Fruit fly (Drosophila melanogaster) whole organism, pupa: Measurements from ENCODE around the gene CG7173.

ENCODE experiments used
- CG10348 ChIP-seq: fragments of 200-800 bp; sonication (Bioruptor generic); IDR thresholded peaks from 2 replicates; pipeline ENCODE4 v1.3.6; 2022; ENCODE audit warnings: missing biosample characterization, missing genetic modification characterization
- CG12605 ChIP-seq: fragments of 200-800 bp; sonication (Bioruptor generic); IDR thresholded peaks from 2 replicates; pipeline ENCODE4 v1.3.6; 2022; ENCODE audit warnings: missing biosample characterization, missing genetic modification characterization
- CG13204 ChIP-seq: fragments of 200-800 bp; sonication (Bioruptor generic); optimal IDR thresholded peaks from 2 replicates; lab custom pipeline; 2018; ENCODE audit warnings: missing biosample characterization, mild to moderate bottlenecking, missing genetic modification characterization, moderate library complexity
- CG14655 ChIP-seq: fragments of 200-800 bp; sonication (Bioruptor generic); optimal IDR thresholded peaks from 3 replicates; lab custom pipeline; 2017; ENCODE audit warnings: mild to moderate bottlenecking, missing biosample characterization, missing genetic modification reagents, missing genetic modification characterization
- CG15710 ChIP-seq: fragments of 200-800 bp; sonication (Bioruptor generic); optimal IDR thresholded peaks from 2 replicates; lab custom pipeline; 2018; ENCODE audit warnings: missing biosample characterization, mild to moderate bottlenecking, missing genetic modification characterization, moderate library complexity
- CG17806 ChIP-seq: fragments of 200-800 bp; sonication (Bioruptor generic); optimal IDR thresholded peaks from 2 replicates; lab custom pipeline; 2018; ENCODE audit warnings: missing biosample characterization, mild to moderate bottlenecking, missing genetic modification characterization, moderate library complexity
- CG32121 ChIP-seq: fragments of 200-800 bp; sonication (Bioruptor generic); IDR thresholded peaks from 2 replicates; pipeline ENCODE4 v1.3.6; 2022; ENCODE audit warnings: missing biosample characterization, missing genetic modification characterization
- CG34367 ChIP-seq: fragments of 200-800 bp; sonication (Bioruptor generic); optimal IDR thresholded peaks from 2 replicates; lab custom pipeline; 2018; ENCODE audit warnings: missing biosample characterization, mild to moderate bottlenecking, missing genetic modification characterization
- CG4496 ChIP-seq: fragments of 200-800 bp; sonication (Bioruptor generic); IDR thresholded peaks from 3 replicates; pipeline ENCODE4 v1.3.6; 2022; ENCODE audit warnings: missing biosample characterization, missing genetic modification characterization
- CG8159 ChIP-seq: fragments of 200-800 bp; sonication (Bioruptor generic); optimal IDR thresholded peaks from 3 replicates; lab custom pipeline; 2018; ENCODE audit warnings: missing biosample characterization, mild to moderate bottlenecking, missing genetic modification characterization, moderate library complexity
- CG8301 ChIP-seq: fragments of 200-800 bp; sonication (Bioruptor generic); optimal IDR thresholded peaks from 2 replicates; lab custom pipeline; 2018; ENCODE audit warnings: missing biosample characterization, mild to moderate bottlenecking, missing genetic modification characterization
- CG9948 ChIP-seq: fragments of 200-800 bp; sonication (Bioruptor generic); optimal IDR thresholded peaks from 2 replicates; lab custom pipeline; 2018; ENCODE audit warnings: missing biosample characterization, mild to moderate bottlenecking, missing genetic modification characterization, moderate library complexity
- D1 ChIP-seq: fragments of 200-800 bp; sonication (Bioruptor generic); optimal IDR thresholded peaks from 2 replicates; lab custom pipeline; 2018; ENCODE audit warnings: missing biosample characterization, mild to moderate bottlenecking, missing genetic modification characterization, moderate library complexity
- EcR ChIP-seq: fragments of 200-800 bp; sonication (Bioruptor generic); optimal IDR thresholded peaks from 3 replicates; lab custom pipeline; 2019; ENCODE audit warnings: missing biosample characterization, missing genetic modification characterization, mild to moderate bottlenecking, moderate library complexity, missing genetic modification reagents
- Ets98B ChIP-seq: fragments of 200-800 bp; sonication (Bioruptor generic); IDR thresholded peaks from 2 replicates; pipeline ENCODE4 v1.3.6; 2022; ENCODE audit warnings: missing biosample characterization, missing genetic modification characterization
- Pif1A ChIP-seq: fragments of 200-800 bp; sonication (Bioruptor generic); optimal IDR thresholded peaks from 3 replicates; lab custom pipeline; 2016; ENCODE audit warnings: missing biosample characterization, missing genetic modification characterization
- Pif1B ChIP-seq: fragments of 200-800 bp; sonication (Bioruptor generic); optimal IDR thresholded peaks from 3 replicates; lab custom pipeline; 2016; ENCODE audit warnings: missing biosample characterization, missing genetic modification characterization
- Snoo ChIP-seq: fragments of 200-800 bp; sonication (Bioruptor generic); optimal IDR thresholded peaks from 3 replicates; lab custom pipeline; 2017; ENCODE audit warnings: missing biosample characterization, mild to moderate bottlenecking, missing genetic modification characterization, inconsistent platforms
- fd96Ca ChIP-seq: fragments of 200-800 bp; sonication (Bioruptor generic); IDR thresholded peaks from 3 replicates; pipeline ENCODE4 v1.3.6; 2022; ENCODE audit warnings: missing biosample characterization, missing genetic modification characterization
- gl ChIP-seq: fragments of 200-800 bp; sonication (Bioruptor generic); optimal IDR thresholded peaks from 2 replicates; lab custom pipeline; 2018; ENCODE audit warnings: missing biosample characterization, mild to moderate bottlenecking, missing genetic modification characterization
- rn ChIP-seq: fragments of 200-800 bp; sonication (Bioruptor generic); IDR thresholded peaks from 2 replicates; pipeline ENCODE4 v1.3.6; 2022; ENCODE audit warnings: missing biosample characterization, missing genetic modification characterization

CG7173 gene

DNA sequence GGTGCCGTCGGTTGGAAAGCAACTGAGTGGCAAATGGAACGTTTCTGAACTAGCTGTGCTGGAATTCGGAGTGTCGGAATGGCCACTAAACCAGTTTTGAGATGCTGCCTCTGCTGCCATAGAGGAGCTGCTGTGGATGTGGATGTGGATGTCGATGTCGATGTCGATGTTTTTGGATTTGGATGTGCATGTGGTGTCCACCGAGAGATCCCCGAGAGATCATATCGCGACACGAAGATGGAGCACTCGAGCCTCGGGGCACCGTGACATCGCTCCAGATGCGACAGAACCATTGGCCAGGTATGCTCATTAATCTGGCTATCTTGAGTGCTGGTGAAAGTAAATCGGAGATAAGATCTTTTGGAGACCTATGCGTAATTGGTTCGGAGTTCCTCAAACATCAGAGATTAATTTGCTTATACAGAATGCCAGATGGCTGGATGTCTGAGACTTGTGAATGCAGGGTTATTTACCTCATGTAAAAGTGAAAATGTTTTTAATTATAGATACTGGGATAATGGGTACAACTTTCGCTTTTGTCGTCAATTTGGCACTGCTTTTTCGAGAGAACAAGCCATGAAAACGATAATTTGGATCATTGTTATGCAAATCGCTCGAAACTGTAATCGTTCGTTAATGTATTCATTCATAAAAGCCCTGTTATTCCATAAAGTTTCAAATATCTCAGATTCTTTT, at the start of gene CG7173:
CG7173 (minus strand) TSS at position 51 of the 696 bp plus-strand sequence.
- TF ChIP-seq Pif1B (no peak), D1 (tag; lab: Kevin White, UChicago) (no peak), CG12605 (GFP tag; lab: Robert Waterston, UW) (no peak), CG10348 (GFP tag; lab: Robert Waterston, UW) (no peak), gl (no peak), EcR (GFP tag; lab: Kevin White, UChicago) (no peak), CG14655 (GFP tag; lab: Kevin White, UChicago) (no peak), CG4496 (GFP tag; lab: Robert Waterston, UW) (no peak; the same call in 1 of the 3 replicates), CG13204 (GFP tag; lab: Kevin White, UChicago) (no peak), CG32121 (GFP tag; lab: Robert Waterston, UW) (no peak), CG17806 (no peak), CG8159 (tag; lab: Kevin White, UChicago) (no peak), CG15710 (tag; lab: Kevin White, UChicago) (no peak), Snoo (tag; lab: Kevin White, UChicago) (no peak), CG34367 (tag; lab: Kevin White, UChicago) (no peak), CG8301 (tag; lab: Kevin White, UChicago) (no peak)

DNA sequence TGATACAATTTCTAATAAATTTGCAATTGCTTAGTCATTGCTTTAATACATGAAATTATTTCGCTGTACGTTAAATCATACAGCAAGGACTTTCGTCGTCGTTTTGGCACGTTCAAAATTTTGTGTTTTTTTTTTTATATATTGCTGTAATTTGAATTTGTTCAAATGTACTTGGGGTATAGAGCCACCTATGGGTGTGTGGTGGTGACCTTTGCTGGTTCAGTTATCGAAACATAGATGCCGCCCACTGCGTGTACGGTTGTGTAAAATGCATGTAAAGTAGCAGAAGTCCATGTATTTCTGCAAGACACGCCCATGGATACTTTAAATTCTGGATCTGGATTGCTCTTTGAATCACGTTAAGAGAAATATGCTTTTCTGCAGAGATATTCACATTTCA, 46.2 kb upstream of the CG7173 start:
- TF ChIP-seq D1 (tag; lab: Kevin White, UChicago) (peak; percentile 88), Snoo (tag; lab: Kevin White, UChicago) (no peak)

DNA sequence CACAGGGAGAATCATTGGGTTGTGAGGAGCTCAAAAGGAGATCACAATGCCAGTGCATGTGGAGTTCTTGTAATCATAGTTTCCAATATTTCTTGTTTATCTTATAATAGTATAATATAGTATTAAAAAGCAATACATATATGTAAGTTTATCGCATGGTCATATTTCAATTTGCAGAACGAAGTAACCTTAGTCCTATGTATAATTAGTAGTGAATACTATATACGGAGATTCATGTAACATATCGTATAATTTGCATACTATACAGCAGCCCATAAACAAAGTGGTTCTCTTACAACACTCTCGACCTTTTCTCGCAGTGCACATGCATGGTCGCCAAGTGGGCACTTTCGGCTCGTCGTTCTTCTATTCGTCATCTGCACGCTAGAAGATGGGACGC, 44.2 kb upstream of the CG7173 start:
- TF ChIP-seq CG14655 (GFP tag; lab: Kevin White, UChicago), result peak; percentile 55
- TF ChIP-seq Pif1A (GFP tag; lab: Kevin White, UChicago), result no peak
- TF ChIP-seq CG17806, result peak; percentile 51
- no peak for TF ChIP-seq fd96Ca (GFP tag; lab: Robert Waterston, UW)
- TF ChIP-seq Pif1B, result no peak
- TF ChIP-seq CG15710 (tag; lab: Kevin White, UChicago), result peak; percentile 36
- TF ChIP-seq CG9948, result peak; percentile 65
- no peak for TF ChIP-seq Ets98B (GFP tag; lab: Robert Waterston, UW)
- TF ChIP-seq CG8301 (tag; lab: Kevin White, UChicago), result no peak
- TF ChIP-seq D1 (tag; lab: Kevin White, UChicago), result no peak
- TF ChIP-seq EcR (GFP tag; lab: Kevin White, UChicago), result no peak
- TF ChIP-seq Snoo (tag; lab: Kevin White, UChicago), result no peak
- no peak for TF ChIP-seq CG4496 (GFP tag; lab: Robert Waterston, UW)
- TF ChIP-seq gl, result no peak
- peak; percentile 22 for TF ChIP-seq CG34367 (tag; lab: Kevin White, UChicago)
- TF ChIP-seq rn (GFP tag; lab: Robert Waterston, UW), result no peak
- TF ChIP-seq CG10348 (GFP tag; lab: Robert Waterston, UW), result no peak
- TF ChIP-seq CG13204 (GFP tag; lab: Kevin White, UChicago), result no peak
- TF ChIP-seq CG8159 (tag; lab: Kevin White, UChicago), result no peak

DNA sequence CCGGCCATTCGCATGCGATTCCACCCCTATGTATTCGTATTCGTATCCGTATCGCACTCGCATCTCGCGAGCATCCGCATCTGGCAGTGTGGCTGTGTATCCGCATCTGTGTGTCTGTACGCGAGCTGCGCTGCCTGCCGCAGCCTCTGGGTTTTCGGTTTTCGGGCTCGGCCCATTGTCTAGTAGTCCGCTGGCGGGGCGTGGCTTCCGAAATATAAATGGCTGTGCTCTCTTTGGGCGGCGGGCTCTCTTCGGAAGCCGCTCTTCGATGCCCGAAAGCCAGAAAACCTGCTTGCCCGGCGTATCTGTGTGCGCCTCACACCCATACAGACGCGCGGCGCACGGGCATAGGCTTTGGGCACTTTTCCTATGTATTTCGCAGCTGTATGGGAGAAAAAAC, 40.3 kb upstream of the CG7173 start:
- TF ChIP-seq CG13204 (GFP tag; lab: Kevin White, UChicago), result peak; percentile 46
- TF ChIP-seq D1 (tag; lab: Kevin White, UChicago), result no peak

DNA sequence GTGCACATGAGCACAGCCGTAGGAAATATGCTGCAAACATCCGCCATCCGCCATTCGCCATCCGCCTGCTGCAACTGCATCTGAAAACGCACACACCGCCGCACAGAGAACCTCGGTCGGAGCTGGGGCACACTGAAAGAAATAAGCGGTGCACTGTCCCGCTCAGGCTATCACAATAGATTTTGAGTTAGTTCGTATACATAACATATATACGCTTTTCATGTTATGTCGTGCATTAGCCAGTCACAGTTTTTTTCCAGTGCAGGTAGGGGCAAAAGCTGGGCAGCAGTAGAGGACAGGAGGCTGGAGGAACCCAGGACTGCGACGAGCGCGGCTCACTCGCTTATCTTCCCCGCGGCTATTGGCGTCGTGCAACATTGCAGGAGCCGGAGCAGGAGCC, 36.4 kb upstream of the CG7173 start:
- TF ChIP-seq CG9948 (peak; percentile 54), gl (peak; percentile 32), Pif1B (peak; percentile 20), CG32121 (GFP tag; lab: Robert Waterston, UW) (no peak), CG8301 (tag; lab: Kevin White, UChicago) (peak; percentile 30), CG17806 (peak; percentile 58), CG10348 (GFP tag; lab: Robert Waterston, UW) (no peak), CG14655 (GFP tag; lab: Kevin White, UChicago) (peak; percentile 52), CG8159 (tag; lab: Kevin White, UChicago) (peak; percentile 59), CG34367 (tag; lab: Kevin White, UChicago) (peak; percentile 29), EcR (GFP tag; lab: Kevin White, UChicago) (no peak), CG13204 (GFP tag; lab: Kevin White, UChicago) (peak; percentile 33), fd96Ca (GFP tag; lab: Robert Waterston, UW) (no peak), CG4496 (GFP tag; lab: Robert Waterston, UW) (peak; percentile 65; the same call in 1 of the 3 replicates), Pif1A (GFP tag; lab: Kevin White, UChicago) (peak; percentile 40), Snoo (tag; lab: Kevin White, UChicago) (peak; percentile 35), rn (GFP tag; lab: Robert Waterston, UW) (no peak), CG15710 (tag; lab: Kevin White, UChicago) (peak; percentile 52)

DNA sequence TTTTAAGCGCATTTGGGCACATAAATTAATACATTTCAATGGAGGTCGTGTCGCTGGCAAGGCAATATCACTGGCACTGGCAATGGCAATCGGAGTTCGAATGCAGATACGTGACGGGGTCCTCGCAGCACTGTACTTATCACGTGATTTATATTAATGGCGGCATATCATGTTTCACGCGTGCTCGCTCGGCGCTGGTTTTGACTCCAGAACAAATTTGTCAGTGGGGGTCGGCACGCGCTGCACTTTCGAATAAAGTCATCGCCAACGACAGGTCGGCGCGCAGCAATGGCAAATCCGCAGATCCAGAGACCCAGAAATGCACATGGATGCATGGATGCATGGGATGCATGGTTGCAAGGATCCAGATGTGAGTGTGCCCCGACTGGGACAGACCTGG, 33.2 kb upstream of the CG7173 start:
- TF ChIP-seq CG10348 (GFP tag; lab: Robert Waterston, UW), result no peak
- no peak for TF ChIP-seq CG32121 (GFP tag; lab: Robert Waterston, UW)
- no peak for TF ChIP-seq CG34367 (tag; lab: Kevin White, UChicago)
- TF ChIP-seq CG13204 (GFP tag; lab: Kevin White, UChicago), result no peak
- TF ChIP-seq CG8159 (tag; lab: Kevin White, UChicago), result no peak
- no peak for TF ChIP-seq fd96Ca (GFP tag; lab: Robert Waterston, UW)
- no peak for TF ChIP-seq EcR (GFP tag; lab: Kevin White, UChicago)
- no peak for TF ChIP-seq D1 (tag; lab: Kevin White, UChicago)
- TF ChIP-seq CG12605 (GFP tag; lab: Robert Waterston, UW), result no peak
- no peak for TF ChIP-seq CG14655 (GFP tag; lab: Kevin White, UChicago)
- no peak for TF ChIP-seq CG4496 (GFP tag; lab: Robert Waterston, UW)
- no peak for TF ChIP-seq CG17806
- TF ChIP-seq Ets98B (GFP tag; lab: Robert Waterston, UW), result no peak
- TF ChIP-seq Pif1A (GFP tag; lab: Kevin White, UChicago), result no peak
- no peak for TF ChIP-seq CG15710 (tag; lab: Kevin White, UChicago)
- TF ChIP-seq CG9948, result no peak
- no peak for TF ChIP-seq CG8301 (tag; lab: Kevin White, UChicago)
- TF ChIP-seq rn (GFP tag; lab: Robert Waterston, UW), result no peak
- no peak for TF ChIP-seq Snoo (tag; lab: Kevin White, UChicago)
- TF ChIP-seq, all 21 proteins: peak for 0
